Worm (Caenorhabditis elegans) whole organism, late embryonic: Measurements from ENCODE around the gene toh-1.

ENCODE experiments used
- pha-4 ChIP-seq: fragments of 150-350 bp; optimal IDR thresholded peaks from 2 replicates; lab custom pipeline; 2018; ENCODE audit warnings: missing biosample characterization, missing genetic modification reagents, missing genetic modification characterization
- tbx-7 ChIP-seq: sonication (generic microtip); optimal IDR thresholded peaks from 2 replicates; lab custom pipeline; 2016; ENCODE audit warnings: missing genotype, missing genetic modification characterization, missing compliant biosample characterization

- TF ChIP-seq tbx-7 (peak; percentile 20), pha-4 (tag; lab: Kevin White, UChicago) (no peak)
These were observed 7.4 kb downstream of the toh-1 start for ce11 chrIII:3801379-3801894.
